Fruit fly (Drosophila melanogaster) whole organism, wandering third instar larva: Measurements from ENCODE around the gene mthl15.

ENCODE experiments used
- GATAd ChIP-seq: sonication (Bioruptor generic); optimal IDR thresholded peaks from 2 replicates; lab custom pipeline; 2016; ENCODE audit warnings: missing biosample characterization, missing genetic modification characterization
- Hr78 ChIP-seq: fragments of >200 bp; optimal IDR thresholded peaks from 2 replicates; lab custom pipeline; 2017; ENCODE audit warnings: missing biosample characterization, missing genetic modification characterization

dm6 chr2L:10272224-10272623, 34.1 kb upstream of the mthl15 start, which contains the start of gene trk:
- TF ChIP-seq Hr78 (GFP tag; lab: Kevin White, UChicago) (no peak), GATAd (GFP tag; lab: Kevin White, UChicago) (no peak)
